Worm (Caenorhabditis elegans): ENCODE results near the gene dod-24.

dod-24 gene

DNA sequence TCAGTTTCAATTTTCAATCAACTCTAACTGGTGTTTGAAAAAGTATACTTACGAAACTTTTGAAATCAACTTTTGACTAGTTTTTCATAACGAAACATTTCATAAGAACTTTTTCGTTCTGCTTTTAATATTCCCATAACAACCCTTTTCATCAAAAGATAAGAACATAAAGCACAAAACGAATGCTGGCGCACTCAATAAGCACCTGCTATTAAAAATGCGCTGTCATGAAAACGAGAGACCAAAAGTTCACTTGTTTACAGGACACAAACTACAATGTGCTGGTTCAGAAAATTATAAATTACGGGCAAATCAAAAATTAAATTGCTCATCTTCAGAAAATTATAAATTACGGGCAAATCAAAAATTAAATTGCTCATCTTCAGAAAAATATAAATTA, 50.1 kb downstream of the dod-24 start:
- TF ChIP-seq unc-62 (GFP tag; optimal IDR thresholded peaks at IDR 0.05) (no peak), ztf-11 (tag; optimal IDR thresholded peaks at IDR 0.05) (no peak), hlh-1 (tag; optimal IDR thresholded peaks at IDR 0.05) (no peak), cnd-1 (tag; optimal IDR thresholded peaks at IDR 0.05) (no peak), drap-1 (GFP tag; optimal IDR thresholded peaks at IDR 0.05) (no peak), nhr-2 (tag; optimal IDR thresholded peaks at IDR 0.05) (no peak), lin-32 (GFP tag; optimal IDR thresholded peaks at IDR 0.05) (no peak), sem-2 (GFP tag; optimal IDR thresholded peaks at IDR 0.05) (no peak), ces-1 (GFP tag; optimal IDR thresholded peaks at IDR 0.05) (no peak), unc-120 (tag; optimal IDR thresholded peaks at IDR 0.05; ENCODE audit: poor library complexity, severe bottlenecking) (no peak), ham-2 (GFP tag; optimal IDR thresholded peaks at IDR 0.05) (no peak), nhr-28 (tag; optimal IDR thresholded peaks at IDR 0.05) (no peak), nhr-12 (tag; optimal IDR thresholded peaks at IDR 0.05) (no peak), nhr-76 (tag; optimal IDR thresholded peaks at IDR 0.05) (no peak)

ce11 chrIV:12890445-12890844, 50.7 kb downstream of the dod-24 start, which contains the start of gene K08D8.6:
Gene K08D8.6 (minus strand): TSS chrIV:12890508.
- TF ChIP-seq ces-1 (GFP tag; optimal IDR thresholded peaks at IDR 0.05) (no peak), nhr-2 (tag; optimal IDR thresholded peaks at IDR 0.05) (no peak), elt-1 (tag; optimal IDR thresholded peaks at IDR 0.05; ENCODE audit: borderline replicate concordance, insufficient read depth) (no peak), mep-1 (tag; optimal IDR thresholded peaks at IDR 0.05) (no peak), unc-39 (tag; optimal IDR thresholded peaks at IDR 0.05) (no peak), blmp-1 (tag; optimal IDR thresholded peaks at IDR 0.05) (no peak), snpc-4 (tag; optimal IDR thresholded peaks at IDR 0.05) (no peak), M03D4.4 (tag; optimal IDR thresholded peaks at IDR 0.05) (no peak), zip-8 (tag; optimal IDR thresholded peaks at IDR 0.05) (no peak), lin-32 (GFP tag; optimal IDR thresholded peaks at IDR 0.05) (no peak), bed-3 (GFP tag; optimal IDR thresholded peaks at IDR 0.05) (no peak), drap-1 (GFP tag; optimal IDR thresholded peaks at IDR 0.05) (no peak)

All from whole organism, mixed stage, embryonic.